Fruit fly (Drosophila melanogaster) whole organism, wandering third instar larva: ENCODE data around the gene Traf4.

Experiments used
- Abd-B ChIP-seq: fragments of >200 bp; optimal IDR thresholded peaks from 2 replicates; lab custom pipeline; 2017; ENCODE audit warnings: missing biosample characterization, missing genetic modification characterization
- CrebA ChIP-seq: fragments of 200-800 bp; sonication (Bioruptor generic); optimal IDR thresholded peaks from 2 replicates; lab custom pipeline; 2016; ENCODE audit warnings: missing biosample characterization, mild to moderate bottlenecking, missing genetic modification characterization, borderline replicate concordance
- Dfd ChIP-seq: fragments of >200 bp; optimal IDR thresholded peaks from 2 replicates; lab custom pipeline; 2017; ENCODE audit warnings: missing biosample characterization, missing genetic modification characterization
- Hr78 ChIP-seq: fragments of >200 bp; optimal IDR thresholded peaks from 2 replicates; lab custom pipeline; 2017; ENCODE audit warnings: missing biosample characterization, missing genetic modification characterization
- Hr83 ChIP-seq: fragments of 200-300 bp; sonication (Bioruptor generic); optimal IDR thresholded peaks from 2 replicates; lab custom pipeline; 2016; ENCODE audit warnings: missing biosample characterization, mild to moderate bottlenecking, missing genetic modification characterization, moderate library complexity; ENCODE audit not compliant: poor library complexity, severe bottlenecking
- N ChIP-seq: fragments of >200 bp; optimal IDR thresholded peaks from 2 replicates; lab custom pipeline; 2018; ENCODE audit warnings: missing biosample characterization, missing external identifiers, missing genetic modification characterization
- OdsH ChIP-seq: fragments of 200-800 bp; sonication (Bioruptor generic); optimal IDR thresholded peaks from 2 replicates; lab custom pipeline; 2016; ENCODE audit warnings: missing biosample characterization, mild to moderate bottlenecking, missing genetic modification characterization
- lola ChIP-seq: fragments of >200 bp; optimal IDR thresholded peaks from 2 replicates; lab custom pipeline; 2017; ENCODE audit warnings: missing biosample characterization, missing genetic modification characterization
- psq ChIP-seq: fragments of 200-800 bp; sonication (Bioruptor generic); optimal IDR thresholded peaks from 3 replicates; lab custom pipeline; 2017; ENCODE audit warnings: missing biosample characterization, mild to moderate bottlenecking, missing genetic modification characterization, moderate library complexity
- sv ChIP-seq: fragments of 200-800 bp; sonication (Bioruptor generic); optimal IDR thresholded peaks from 3 replicates; lab custom pipeline; 2016; ENCODE audit warnings: missing biosample characterization, missing genetic modification characterization
- usp ChIP-seq: fragments of >200 bp; optimal IDR thresholded peaks from 2 replicates; lab custom pipeline; 2017; ENCODE audit warnings: missing biosample characterization, missing genetic modification characterization

dm6 chr2L:4372802-4373570, 11.3 kb downstream of the Traf4 start:
- TF ChIP-seq sv (GFP tag; lab: Kevin White, UChicago), result no peak
- no peak for TF ChIP-seq Abd-B (GFP tag; lab: Kevin White, UChicago)
- TF ChIP-seq psq (GFP tag; lab: Kevin White, UChicago), result no peak
- no peak for TF ChIP-seq lola (GFP tag; lab: Kevin White, UChicago)
- no peak for TF ChIP-seq OdsH (GFP tag; lab: Kevin White, UChicago)
- no peak for TF ChIP-seq Hr83
- TF ChIP-seq N (GFP tag; lab: Kevin White, UChicago), result no peak
- no peak for TF ChIP-seq Dfd (GFP tag; lab: Kevin White, UChicago)
- no peak for TF ChIP-seq usp (GFP tag; lab: Kevin White, UChicago)
- TF ChIP-seq CrebA, result no peak
- TF ChIP-seq Hr78, result no peak
